Worm (Caenorhabditis elegans) whole organism, young adult: Measurements from ENCODE around the gene srd-12.

Source experiments
- B0336.3 ChIP-seq: fragments of 200-800 bp; sonication (Bioruptor generic); IDR thresholded peaks from 2 replicates; pipeline ENCODE4 v1.3.6; 2022; ENCODE audit warnings: missing genetic modification characterization, missing compliant biosample characterization
- F49E8.2 ChIP-seq: sonication (generic microtip); optimal IDR thresholded peaks from 3 replicates; lab custom pipeline; 2017; ENCODE audit warnings: missing genetic modification characterization, mild to moderate bottlenecking, missing compliant biosample characterization, antibody characterized with exemption, moderate library complexity; ENCODE audit not compliant: insufficient read depth
- ama-1 ChIP-seq, 3 experiments: fragments of 150-350 bp in 1 of 3; sonication (generic microtip) in 2 of 3; optimal IDR thresholded peaks; 2 replicates each; lab custom pipeline; 2014 to 2018; ENCODE audit warnings: missing biosample characterization in 2 of 3, missing genetic modification characterization in 2 of 3, missing genetic modification reagents in 2 of 3
- hlh-26 ChIP-seq: fragments of 200-800 bp; sonication (Bioruptor generic); conservative IDR thresholded peaks from 2 replicates; pipeline ENCODE4 v1.3.6; 2022; ENCODE audit warnings: missing genetic modification reagents, missing genetic modification characterization, missing compliant biosample characterization

ce11 chrIV:5669459-5669858, 39.4 kb upstream of the srd-12 start, which contains the start of gene T19E7.6:
- TF ChIP-seq F49E8.2 (tag; lab: Kevin White, UChicago) (no peak), hlh-26 (GFP tag; lab: Robert Waterston, UW) (no peak), B0336.3 (no peak), ama-1 (optimal IDR thresholded peaks at IDR 0.05; lab: Kevin White, UChicago) (no peak), ama-1 (GFP tag; optimal IDR thresholded peaks at IDR 0.05; lab: Kevin White, UChicago) (no peak)
